Fruit fly (Drosophila melanogaster): Measurements from ENCODE around the gene CG17648.

Gene CG17648

dm6 chr2L:1723135-1723936 lies 28.8 kb upstream of the CG17648 start (continued):
- TF ChIP-seq grau (tag; optimal IDR thresholded peaks at IDR 0.05) = peak; percentile 27
- TF ChIP-seq CoRest (tag; optimal IDR thresholded peaks at IDR 0.05) = peak; percentile 23
- TF ChIP-seq CG8924 (tag; optimal IDR thresholded peaks at IDR 0.05) = peak; percentile 19
- TF ChIP-seq otp (GFP tag; IDR thresholded peaks at IDR 0.05) = no peak
- no peak for TF ChIP-seq Poxn (GFP tag; IDR thresholded peaks at IDR 0.05)
- no peak for TF ChIP-seq CG11696 (GFP tag; IDR thresholded peaks at IDR 0.05)
- TF ChIP-seq stwl (tag; optimal IDR thresholded peaks at IDR 0.05) = no peak
- TF ChIP-seq Dfd (GFP tag; optimal IDR thresholded peaks at IDR 0.05) = no peak
- peak; percentile 74 for TF ChIP-seq Med (GFP tag)
- TF ChIP-seq Nf-YC (tag; optimal IDR thresholded peaks at IDR 0.05) = peak; percentile 7
- peak; percentile 12 for TF ChIP-seq CG17385 (GFP tag; optimal IDR thresholded peaks at IDR 0.05)
- TF ChIP-seq GATAe (GFP tag; conservative IDR thresholded peaks at IDR 0.05) = 0 out of 2 replicates have a peak, but pooled peaks have one; percentile 28
- no peak for TF ChIP-seq Ravus (GFP tag; IDR thresholded peaks at IDR 0.05)
- peak; percentile 1 for TF ChIP-seq ind (GFP tag; optimal IDR thresholded peaks at IDR 0.05)
- peak in 1 of 3 experiments; percentile 22 for TF ChIP-seq lola (GFP tag; optimal IDR thresholded peaks at IDR 0.05)
- TF ChIP-seq CG2875 (GFP tag; optimal IDR thresholded peaks at IDR 0.05) = peak; percentile 10
- TF ChIP-seq CG2199 (GFP tag; IDR thresholded peaks at IDR 0.05) = no peak
- peak; percentile 29 for TF ChIP-seq CG14710 (tag; optimal IDR thresholded peaks at IDR 0.05)
- TF ChIP-seq HLHmδ (GFP tag; optimal IDR thresholded peaks at IDR 0.05) = peak; percentile 9
- peak; percentile 39 for TF ChIP-seq NfI (GFP tag; optimal IDR thresholded peaks at IDR 0.05)
- peak; percentile 23 for TF ChIP-seq Sox102F (GFP tag; optimal IDR thresholded peaks at IDR 0.05)
- TF ChIP-seq tx (GFP tag; optimal IDR thresholded peaks at IDR 0.05) = no peak
- peak; percentile 55 for TF ChIP-seq Blimp-1 (GFP tag; optimal IDR thresholded peaks at IDR 0.05)
- TF ChIP-seq fd96Cb (tag; optimal IDR thresholded peaks at IDR 0.05) = no peak
- no peak for TF ChIP-seq CG8388 (GFP tag; optimal IDR thresholded peaks at IDR 0.05)
- no peak for TF ChIP-seq CG17568 (GFP tag; optimal IDR thresholded peaks at IDR 0.05)
- TF ChIP-seq CG2120 (GFP tag; optimal IDR thresholded peaks at IDR 0.05) = peak; percentile 20
- no peak for TF ChIP-seq CG6854 (GFP tag; optimal IDR thresholded peaks at IDR 0.05)
- peak; percentile 43 for TF ChIP-seq CG7839 (tag; optimal IDR thresholded peaks at IDR 0.05)
- peak; percentile 45 for TF ChIP-seq CG17359 (tag; optimal IDR thresholded peaks at IDR 0.05)
- TF ChIP-seq grn (GFP tag; optimal IDR thresholded peaks at IDR 0.05) = peak; percentile 43
- TF ChIP-seq CG13624 (GFP tag; optimal IDR thresholded peaks at IDR 0.05) = peak; percentile 55
- peak; percentile 30 for TF ChIP-seq CG9932 (GFP tag; IDR thresholded peaks at IDR 0.05)
- no peak for TF ChIP-seq bbx (GFP tag; IDR thresholded peaks at IDR 0.05; ENCODE audit: partially characterized antibody)

- no peak for TF ChIP-seq sisA (GFP tag; IDR thresholded peaks at IDR 0.05)
- no peak; the same call in 2 of the 3 replicates for TF ChIP-seq CG6791 (GFP tag; IDR thresholded peaks at IDR 0.05; ENCODE audit: partially characterized antibody)
- no peak for TF ChIP-seq cato (GFP tag; optimal IDR thresholded peaks at IDR 0.05; ENCODE audit: borderline replicate concordance)
- TF ChIP-seq H2.0 (GFP tag; IDR thresholded peaks at IDR 0.05) = no peak
- peak; percentile 31 for TF ChIP-seq Fer1 (GFP tag; optimal IDR thresholded peaks at IDR 0.05)
- peak; percentile 99 for TF ChIP-seq her (GFP tag; optimal IDR thresholded peaks at IDR 0.05)
- TF ChIP-seq sna (GFP tag; IDR thresholded peaks at IDR 0.05; ENCODE audit: partially characterized antibody) = peak; percentile 57; the same call in 1 of the 2 replicates
- no peak for TF ChIP-seq CG1602 (GFP tag; optimal IDR thresholded peaks at IDR 0.05)
- no peak for TF ChIP-seq CG1024 (GFP tag; IDR thresholded peaks at IDR 0.05)
- TF ChIP-seq CG16863 (GFP tag; optimal IDR thresholded peaks at IDR 0.05) = no peak
- TF ChIP-seq CG10209 (GFP tag; optimal IDR thresholded peaks at IDR 0.05) = no peak
- peak; percentile 69 for TF ChIP-seq CG17186 (GFP tag; optimal IDR thresholded peaks at IDR 0.05)
- TF ChIP-seq CG31441 (GFP tag; IDR thresholded peaks at IDR 0.05) = no peak
- TF ChIP-seq Sox100B (GFP tag; optimal IDR thresholded peaks at IDR 0.05) = no peak
- TF ChIP-seq klu (GFP tag; IDR thresholded peaks at IDR 0.05) = no peak
Measured at dm6 chr2L:1723937-1724591, 28.0 kb upstream of the CG17648 start, which contains the start of gene Rim2. Rim2 (minus strand) TSS chr2L:1724388.
